Worm (Caenorhabditis elegans): ENCODE measurements around the gene acs-22.

- TF ChIP-seq mdl-1 (tag; optimal IDR thresholded peaks at IDR 0.05) (no peak), fkh-4 (tag; optimal IDR thresholded peaks at IDR 0.05; ENCODE audit: borderline replicate concordance) (no peak), zag-1 (tag; optimal IDR thresholded peaks at IDR 0.05) (no peak), unc-62 (GFP tag; optimal IDR thresholded peaks at IDR 0.05) (no peak), pag-3 (tag; optimal IDR thresholded peaks at IDR 0.05; ENCODE audit: borderline replicate concordance, insufficient read depth) (no peak), dpl-1 (GFP tag; optimal IDR thresholded peaks at IDR 0.05) (no peak)
Observed at ce11 chrX:8921221-8921620, 9.8 kb upstream of the acs-22 start.
